Worm (Caenorhabditis elegans): ENCODE results near the gene F54F7.8.

DNA sequence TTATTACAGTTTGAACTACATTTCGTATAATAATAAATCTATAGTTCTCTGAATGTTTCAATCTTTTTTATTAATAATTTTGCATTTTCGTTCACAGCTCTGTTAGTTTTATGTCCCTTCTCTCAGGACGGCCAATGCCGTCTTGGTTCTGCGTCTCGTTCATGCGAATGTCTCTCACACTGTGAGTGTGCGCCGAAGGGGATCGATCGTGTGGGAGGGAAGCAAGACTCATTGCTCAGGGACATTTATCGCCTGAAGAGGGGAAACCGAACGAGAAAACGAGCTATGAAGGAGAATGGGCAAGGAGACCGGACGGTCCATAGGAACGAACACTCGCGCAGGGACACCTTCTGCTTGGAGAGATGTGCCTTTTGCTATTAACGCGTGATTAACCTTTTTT is 44.2 kb upstream of the F54F7.8 start:
- TF ChIP-seq nhr-11 (tag; optimal IDR thresholded peaks at IDR 0.05) = no peak
- TF ChIP-seq ceh-9 (tag; optimal IDR thresholded peaks at IDR 0.05) = no peak
